Fruit fly (Drosophila melanogaster): ENCODE measurements around the gene CG7148.

CG7148 gene

DNA sequence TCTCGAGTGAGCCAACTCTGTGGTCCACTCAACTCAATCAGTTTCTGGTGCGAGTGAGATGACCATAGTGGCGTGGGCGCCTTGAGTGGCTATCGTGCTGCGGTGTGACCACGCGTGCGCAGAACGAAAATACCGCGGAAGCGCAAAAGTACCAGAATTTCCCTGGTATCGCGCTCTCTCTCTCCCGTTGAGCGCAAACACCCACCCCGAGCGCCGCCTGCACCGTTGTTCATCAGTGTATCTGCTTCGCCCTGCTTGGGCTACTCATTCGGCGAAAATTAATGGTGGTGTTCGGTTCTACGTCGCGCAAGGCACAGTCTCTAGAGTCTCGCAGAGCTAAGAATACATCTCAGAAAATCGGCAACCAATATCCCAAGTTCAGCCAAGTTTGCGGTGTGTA is 47.3 kb upstream of the CG7148 start (continued):
- TF ChIP-seq tap (tag; optimal IDR thresholded peaks at IDR 0.05) (peak; percentile 43), bigmax (GFP tag; optimal IDR thresholded peaks at IDR 0.05) (peak; percentile 19), CG30403 (GFP tag; optimal IDR thresholded peaks at IDR 0.05) (no peak), jigr1 (GFP tag; IDR thresholded peaks at IDR 0.05) (no peak), CG11504 (tag; optimal IDR thresholded peaks at IDR 0.05) (peak; percentile 56), CG6683 (GFP tag; optimal IDR thresholded peaks at IDR 0.05) (peak; percentile 36), onecut (GFP tag; IDR thresholded peaks at IDR 0.05) (peak; percentile 49; the same call in 1 of the 2 replicates), bowl (GFP tag; IDR thresholded peaks at IDR 0.05) (peak; percentile 23; the same call in 1 of the 2 replicates), NFAT (GFP tag; IDR thresholded peaks at IDR 0.05) (peak; percentile 40; the same call in 1 of the 2 replicates), Ets97D (GFP tag; optimal IDR thresholded peaks at IDR 0.05) (no peak), chinmo (GFP tag; IDR thresholded peaks at IDR 0.05; ENCODE audit: partially characterized antibody) (peak; percentile 97), btn (GFP tag; optimal IDR thresholded peaks at IDR 0.05) (no peak), CG33557 (GFP tag; optimal IDR thresholded peaks at IDR 0.05) (peak; percentile 54), CG3065 (GFP tag; optimal IDR thresholded peaks at IDR 0.05) (no peak), CG1603 (tag; optimal IDR thresholded peaks at IDR 0.05) (peak; percentile 36), CG30020 (tag; optimal IDR thresholded peaks at IDR 0.05) (no peak), ham (GFP tag; IDR thresholded peaks at IDR 0.05) (no peak), MTF-1 (GFP tag; optimal IDR thresholded peaks at IDR 0.05; ENCODE audit: borderline replicate concordance) (peak; percentile 57), mld (GFP tag; IDR thresholded peaks at IDR 0.05; ENCODE audit: partially characterized antibody) (peak; percentile 67; the same call in 2 of the 3 replicates), dysf (GFP tag; IDR thresholded peaks at IDR 0.05) (no peak; the same call in 2 of the 3 replicates), CG7271 (tag; optimal IDR thresholded peaks at IDR 0.05) (peak; percentile 32), CG7786 (GFP tag; optimal IDR thresholded peaks at IDR 0.05) (peak; percentile 13), CG18011 (GFP tag; optimal IDR thresholded peaks at IDR 0.05) (no peak), CG5180 (GFP tag; optimal IDR thresholded peaks at IDR 0.05) (no peak), lmd (GFP tag; IDR thresholded peaks at IDR 0.05) (no peak), CG3163 (GFP tag; optimal IDR thresholded peaks at IDR 0.05) (peak; percentile 27), unc-4 (GFP tag; IDR thresholded peaks at IDR 0.05; ENCODE audit: partially characterized antibody) (no peak), CG13624 (GFP tag; optimal IDR thresholded peaks at IDR 0.05) (peak; percentile 61), gce (GFP tag; IDR thresholded peaks at IDR 0.05) (peak; percentile 69; the same call in 2 of the 3 replicates), CG9215 (GFP tag; IDR thresholded peaks at IDR 0.05) (no peak), CG7372 (GFP tag; IDR thresholded peaks at IDR 0.05) (no peak), chif (GFP tag; optimal IDR thresholded peaks at IDR 0.05) (no peak), en (GFP tag; optimal IDR thresholded peaks at IDR 0.05) (no peak), CG2116 (GFP tag; optimal IDR thresholded peaks at IDR 0.05) (peak; percentile 13), shn (GFP tag; optimal IDR thresholded peaks at IDR 0.05) (no peak), stc (GFP tag; IDR thresholded peaks at IDR 0.05) (peak; percentile 48; the same call in 1 of the 2 replicates), pan (optimal IDR thresholded peaks at IDR 0.05) (no peak), pan (GFP tag; optimal IDR thresholded peaks at IDR 0.05 in 1 of 2, IDR thresholded peaks at IDR 0.05 in 1 of 2) (peak in 1 of 2 experiments; percentile 54), HLH54F (GFP tag; optimal IDR thresholded peaks at IDR 0.05) (no peak), Deaf1 (tag; optimal IDR thresholded peaks at IDR 0.05) (peak; percentile 75), CG13775 (GFP tag; optimal IDR thresholded peaks at IDR 0.05) (no peak), nmo (GFP tag; optimal IDR thresholded peaks at IDR 0.05) (no peak), CG10543 (GFP tag; optimal IDR thresholded peaks at IDR 0.05) (peak; percentile 50), Dad (GFP tag; optimal IDR thresholded peaks at IDR 0.05) (peak; percentile 13), CG32767 (GFP tag; IDR thresholded peaks at IDR 0.05) (0 out of 2 replicates have a peak, but pooled peaks have one; percentile 9), Ada2b (GFP tag; IDR thresholded peaks at IDR 0.05) (0 out of 2 replicates have a peak, but pooled peaks have one; percentile 3), CG14965 (GFP tag; optimal IDR thresholded peaks at IDR 0.05; ENCODE audit: borderline replicate concordance) (no peak), Lpt (GFP tag; optimal IDR thresholded peaks at IDR 0.05) (no peak), Tbp (GFP tag; optimal IDR thresholded peaks at IDR 0.05) (no peak), ssp (GFP tag; IDR thresholded peaks at IDR 0.05) (no peak), fd3F (GFP tag; optimal IDR thresholded peaks at IDR 0.05) (no peak)
